Fruit fly (Drosophila melanogaster) whole organism: ENCODE measurements around the gene Toll-6.

Experiments
- CG8478 ChIP-seq: fragments of >200 bp; optimal IDR thresholded peaks from 2 replicates; lab custom pipeline; 2018; ENCODE audit warnings: inconsistent platforms
- Dll ChIP-seq: fragments of >200 bp; optimal IDR thresholded peaks from 2 replicates; lab custom pipeline; 2017
- EcR ChIP-seq, 2 experiments: fragments of >200 bp; optimal IDR thresholded peaks; 2 replicates each; lab custom pipeline; 2017; ENCODE audit warnings: missing biosample characterization in 2 of 2, missing genetic modification characterization in 2 of 2, missing genetic modification reagents in 2 of 2
- pan ChIP-seq: fragments of >200 bp; optimal IDR thresholded peaks from 2 replicates; lab custom pipeline; 2017
- psq ChIP-seq: fragments of >200 bp; optimal IDR thresholded peaks from 2 replicates; lab custom pipeline; 2017
- usp ChIP-seq: fragments of >200 bp; optimal IDR thresholded peaks from 2 replicates; lab custom pipeline; 2017; ENCODE audit warnings: missing biosample characterization, missing genetic modification characterization, mixed read lengths

Toll-6 gene

dm6 chr3L:15336277-15336821, at the start of gene Toll-6:
Toll-6 (plus strand) TSS chr3L:15336692.
- TF ChIP-seq EcR (GFP tag; optimal IDR thresholded peaks at IDR 0.05; lab: Kevin White, UChicago) (no peak), Dll (lab: Kevin White, UChicago) (no peak), usp (GFP tag; lab: Kevin White, UChicago) (no peak), CG8478 (lab: Kevin White, UChicago) (no peak), pan (lab: Kevin White, UChicago) (no peak), psq (lab: Kevin White, UChicago) (no peak)

DNA sequence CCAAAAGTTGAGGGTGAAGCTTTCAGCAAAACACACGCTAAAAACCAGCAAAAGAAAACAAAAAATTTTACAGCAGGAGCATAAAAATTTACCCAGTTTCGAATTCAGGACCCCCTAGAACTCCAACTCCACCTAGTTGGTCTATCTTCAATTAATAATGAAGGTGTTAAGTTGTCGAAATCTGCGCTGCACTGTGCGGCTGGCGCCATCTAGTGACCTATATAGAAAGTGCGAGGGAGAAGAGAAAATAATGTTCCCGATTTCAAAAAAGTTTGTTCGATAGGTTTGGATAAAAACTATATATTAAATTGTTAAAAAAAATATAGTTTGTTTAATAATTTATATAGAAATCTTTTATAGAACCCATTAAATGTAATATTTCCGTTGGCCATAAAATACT, 49.5 kb upstream of the Toll-6 start:
- no peak for TF ChIP-seq pan (lab: Kevin White, UChicago)
- no peak for TF ChIP-seq Dll (lab: Kevin White, UChicago)
- TF ChIP-seq CG8478 (lab: Kevin White, UChicago): no peak
- no peak for TF ChIP-seq EcR (GFP tag; optimal IDR thresholded peaks at IDR 0.05; lab: Kevin White, UChicago)
- no peak for TF ChIP-seq usp (GFP tag; lab: Kevin White, UChicago)
- no peak for TF ChIP-seq psq (lab: Kevin White, UChicago)

DNA sequence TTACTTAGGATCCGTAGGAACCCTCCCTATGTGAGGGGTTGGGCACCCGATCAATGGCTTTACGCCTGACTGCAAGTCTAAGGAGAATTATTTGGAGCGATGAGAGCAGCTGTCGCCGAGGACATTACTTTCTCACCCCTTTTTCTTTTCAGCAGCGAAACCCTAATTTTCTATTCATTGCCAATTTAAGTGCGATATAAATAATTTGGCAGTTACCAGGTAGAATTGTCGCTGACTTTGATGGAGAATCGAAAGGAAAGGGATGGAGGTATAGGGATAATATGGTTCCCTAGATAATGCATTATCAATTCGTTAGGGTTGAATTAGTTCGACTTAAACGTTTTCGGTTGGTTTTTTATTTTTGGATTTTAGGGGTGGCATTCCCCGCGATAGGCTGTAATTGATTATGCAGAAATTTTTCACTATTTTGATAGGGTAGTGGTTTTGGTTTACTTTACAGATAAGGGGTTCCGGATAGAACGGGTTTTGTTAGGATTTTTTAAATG, 47.2 kb upstream of the Toll-6 start:
- no peak for TF ChIP-seq psq (lab: Kevin White, UChicago)

dm6 chr3L:15298658-15299057, 37.8 kb upstream of the Toll-6 start, which contains the start of gene Best4:
Best4 (plus strand) TSS chr3L:15298958.
- TF ChIP-seq CG8478 (lab: Kevin White, UChicago): no peak
- no peak for TF ChIP-seq usp (GFP tag; lab: Kevin White, UChicago)
- no peak for TF ChIP-seq pan (lab: Kevin White, UChicago)
- no peak for TF ChIP-seq EcR (GFP tag; optimal IDR thresholded peaks at IDR 0.05; lab: Kevin White, UChicago)
- TF ChIP-seq Dll (lab: Kevin White, UChicago): no peak
- TF ChIP-seq psq (lab: Kevin White, UChicago): no peak

dm6 chr3L:15302685-15303084, 33.8 kb upstream of the Toll-6 start, which contains the start of gene Best3:
Best3 (minus strand) TSS chr3L:15302785.
- TF ChIP-seq pan (lab: Kevin White, UChicago) (no peak), usp (GFP tag; lab: Kevin White, UChicago) (no peak), Dll (lab: Kevin White, UChicago) (no peak), EcR (GFP tag; optimal IDR thresholded peaks at IDR 0.05; lab: Kevin White, UChicago) (no peak), psq (lab: Kevin White, UChicago) (no peak), CG8478 (lab: Kevin White, UChicago) (no peak)

- no peak for TF ChIP-seq psq (lab: Kevin White, UChicago)
- TF ChIP-seq EcR (GFP tag; optimal IDR thresholded peaks at IDR 0.05; lab: Kevin White, UChicago): no peak
- TF ChIP-seq pan (lab: Kevin White, UChicago): no peak
- TF ChIP-seq usp (GFP tag; lab: Kevin White, UChicago): no peak
- TF ChIP-seq Dll (lab: Kevin White, UChicago): no peak
- no peak for TF ChIP-seq CG8478 (lab: Kevin White, UChicago)
Observed at dm6 chr3L:15303630-15304029, 32.9 kb upstream of the Toll-6 start.

DNA sequence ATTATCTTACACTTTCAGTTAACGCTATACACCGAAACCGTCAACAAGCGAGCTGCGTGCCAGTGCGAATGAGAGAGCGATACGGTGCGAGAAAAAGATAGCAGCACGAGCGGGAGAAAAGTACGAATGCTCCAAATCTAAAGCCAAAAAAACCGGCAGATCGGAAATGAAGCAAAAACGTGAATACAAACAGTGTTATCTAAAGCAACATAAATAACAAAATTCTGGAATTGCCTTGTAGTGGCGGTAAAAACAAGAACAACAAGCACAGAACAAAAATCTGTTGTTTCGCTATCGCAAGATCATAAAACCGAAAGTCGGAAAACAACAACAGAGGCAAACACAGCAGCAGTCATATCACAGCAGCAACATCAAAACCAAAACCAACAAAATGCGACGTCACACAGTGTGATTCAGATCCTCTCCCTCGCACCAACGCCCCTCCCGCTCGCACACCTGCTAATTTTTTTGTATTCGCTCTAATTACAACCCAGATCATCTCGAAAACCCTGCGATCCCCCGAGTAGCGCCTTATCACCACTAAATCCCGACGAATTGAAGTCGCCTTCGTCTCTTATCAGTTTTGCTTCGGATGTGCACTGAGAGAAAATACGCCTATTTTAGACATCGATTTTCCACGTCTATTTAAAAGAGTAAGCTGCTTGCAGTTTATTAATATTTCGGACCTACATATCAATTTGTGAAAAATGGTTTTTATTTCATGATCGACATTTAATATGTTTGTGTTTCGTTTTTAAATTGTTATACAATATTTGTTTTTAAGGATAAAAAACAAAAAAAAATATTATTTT, 32.1 kb upstream of the Toll-6 start, which contains the start of gene CG7255:
Gene CG7255, plus strand, starts transcription at position 32 of the 812 bp plus-strand sequence.
- TF ChIP-seq Dll (lab: Kevin White, UChicago): no peak
- no peak for TF ChIP-seq CG8478 (lab: Kevin White, UChicago)
- no peak for TF ChIP-seq pan (lab: Kevin White, UChicago)
- no peak for TF ChIP-seq psq (lab: Kevin White, UChicago)
- no peak for TF ChIP-seq EcR (GFP tag; optimal IDR thresholded peaks at IDR 0.05; lab: Kevin White, UChicago)
- TF ChIP-seq usp (GFP tag; lab: Kevin White, UChicago): no peak

DNA sequence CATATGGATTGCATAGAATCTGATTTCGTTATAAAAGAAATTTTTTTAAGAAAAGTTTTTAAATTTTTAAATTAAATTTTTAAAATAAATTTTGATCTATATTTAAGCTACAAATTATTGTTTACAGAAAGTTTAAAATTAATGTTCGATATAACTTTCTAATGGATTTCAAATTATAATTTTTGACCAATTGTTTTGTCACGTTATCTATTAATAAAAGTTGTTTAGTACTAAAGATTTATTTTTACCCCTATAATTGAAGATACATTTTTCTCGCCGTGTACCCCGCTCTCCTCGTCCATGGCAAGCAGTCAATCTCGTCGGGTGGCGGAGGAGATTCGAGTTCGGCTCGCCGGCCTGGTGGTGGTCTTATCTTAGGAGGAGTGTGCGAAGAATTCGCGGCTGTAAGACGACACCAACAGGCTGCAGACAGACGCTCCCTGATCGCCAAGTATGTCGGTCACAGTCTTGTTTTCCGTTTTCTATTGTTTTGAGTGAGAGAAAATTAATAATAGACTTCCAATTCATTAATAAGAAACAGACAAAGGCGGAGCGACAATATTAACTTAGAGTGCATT, 31.4 kb upstream of the Toll-6 start:
- TF ChIP-seq pan (lab: Kevin White, UChicago) (no peak), usp (GFP tag; lab: Kevin White, UChicago) (no peak), CG8478 (lab: Kevin White, UChicago) (no peak), EcR (GFP tag; optimal IDR thresholded peaks at IDR 0.05; lab: Kevin White, UChicago) (no peak), Dll (lab: Kevin White, UChicago) (no peak), psq (lab: Kevin White, UChicago) (no peak)

DNA sequence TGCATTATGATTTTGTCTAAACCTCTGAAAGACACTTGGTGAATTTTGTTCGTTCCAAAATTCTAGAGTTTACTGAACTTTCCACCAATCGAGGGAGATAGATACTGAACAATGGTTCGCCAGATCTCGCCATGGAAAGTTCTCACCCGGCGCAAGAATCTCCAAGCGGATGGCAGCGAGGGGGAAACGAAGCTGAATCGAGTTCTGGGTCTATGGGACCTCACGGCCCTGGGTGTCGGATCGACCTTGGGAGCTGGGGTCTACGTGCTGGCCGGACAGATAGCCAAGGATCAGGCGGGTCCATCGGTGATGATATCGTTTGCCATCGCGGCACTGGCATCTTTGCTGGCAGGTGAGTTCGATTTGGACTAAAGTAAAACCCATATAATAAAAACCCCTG, 30.0 kb upstream of the Toll-6 start:
- TF ChIP-seq psq (lab: Kevin White, UChicago) (no peak), usp (GFP tag; lab: Kevin White, UChicago) (no peak), Dll (lab: Kevin White, UChicago) (no peak), CG8478 (lab: Kevin White, UChicago) (no peak), EcR (GFP tag; optimal IDR thresholded peaks at IDR 0.05; lab: Kevin White, UChicago) (no peak), pan (lab: Kevin White, UChicago) (no peak)

- TF ChIP-seq usp (GFP tag; lab: Kevin White, UChicago) (no peak), CG8478 (lab: Kevin White, UChicago) (no peak), Dll (lab: Kevin White, UChicago) (no peak), EcR (GFP tag; optimal IDR thresholded peaks at IDR 0.05; lab: Kevin White, UChicago) (no peak), psq (lab: Kevin White, UChicago) (no peak), pan (lab: Kevin White, UChicago) (no peak)
Observed at dm6 chr3L:15311457-15312368, 24.8 kb upstream of the Toll-6 start.
